Worm (Caenorhabditis elegans) whole organism, L4/young adult: ENCODE results near the gene mrt-2.

Experiments
- W03F9.2 ChIP-seq: fragments of 150-350 bp; optimal IDR thresholded peaks from 2 replicates; lab custom pipeline; 2014; ENCODE audit warnings: missing biosample characterization, missing genetic modification characterization
- dao-5 ChIP-seq: sonication (generic microtip); optimal IDR thresholded peaks from 2 replicates; lab custom pipeline; 2016; ENCODE audit warnings: missing genotype, missing genetic modification characterization, moderate library complexity, missing compliant biosample characterization
- him-1 ChIP-seq: sonication (generic microtip); optimal IDR thresholded peaks from 2 replicates; lab custom pipeline; 2016; ENCODE audit warnings: missing genotype, missing genetic modification reagents, missing genetic modification characterization, missing compliant biosample characterization

DNA sequence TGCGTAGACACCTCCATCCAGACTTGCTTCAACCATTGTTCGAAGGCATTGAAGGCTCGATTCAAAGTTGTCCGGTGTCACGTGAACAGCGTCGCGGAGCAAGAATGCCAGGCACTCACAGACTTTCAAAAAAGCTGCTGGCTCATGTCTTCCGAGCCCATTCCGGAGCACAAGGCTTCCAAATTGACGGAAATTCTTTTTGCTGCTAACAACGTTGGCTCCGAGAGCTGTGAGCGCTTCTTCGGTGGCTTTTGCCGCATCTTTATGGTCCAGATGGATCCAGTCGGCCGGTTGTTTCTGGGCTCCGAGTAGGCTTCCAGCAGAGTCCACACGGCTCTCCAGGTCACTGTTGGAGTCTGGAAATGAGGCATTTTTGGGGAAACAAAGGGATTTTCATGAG, 11.3 kb downstream of the mrt-2 start:
- TF ChIP-seq W03F9.2 (tag; lab: Kevin White, UChicago) (no peak), him-1 (tag; lab: Kevin White, UChicago) (no peak), dao-5 (tag; lab: Kevin White, UChicago) (no peak)
